Fruit fly (Drosophila melanogaster) whole organism, embryonic: ENCODE data around the gene rau.

Source experiments
- CG15514 ChIP-seq: fragments of 200-800 bp; sonication (Bioruptor generic); optimal IDR thresholded peaks from 3 replicates; lab custom pipeline; 2017; ENCODE audit warnings: missing biosample characterization, missing genetic modification characterization, mild to moderate bottlenecking, moderate library complexity, missing genetic modification reagents
- CG2199 ChIP-seq: fragments of 200-800 bp; sonication (Bioruptor generic); IDR thresholded peaks from 3 replicates; pipeline ENCODE4 v1.3.6; 2022; ENCODE audit warnings: missing biosample characterization, missing genetic modification characterization
- CG6175 ChIP-seq: fragments of 200-800 bp; sonication (Bioruptor generic); IDR thresholded peaks from 3 replicates; pipeline ENCODE4 v1.3.6; 2022; ENCODE audit warnings: missing biosample characterization, missing genetic modification characterization
- CG6683 ChIP-seq: fragments of 200-800 bp; sonication (Bioruptor generic); optimal IDR thresholded peaks from 2 replicates; lab custom pipeline; 2017; ENCODE audit warnings: missing biosample characterization, mild to moderate bottlenecking, missing genetic modification characterization, missing genetic modification reagents
- CG8089 ChIP-seq: fragments of 200-800 bp; sonication (Bioruptor generic); optimal IDR thresholded peaks from 3 replicates; lab custom pipeline; 2016; ENCODE audit warnings: missing biosample characterization, missing genetic modification characterization
- CG8359 ChIP-seq: fragments of 200-800 bp; sonication (Bioruptor generic); optimal IDR thresholded peaks from 2 replicates; lab custom pipeline; 2017; ENCODE audit warnings: missing biosample characterization, mild to moderate bottlenecking, missing genetic modification characterization, borderline replicate concordance
- CG9609 ChIP-seq: fragments of 200-800 bp; sonication (Bioruptor generic); optimal IDR thresholded peaks from 3 replicates; lab custom pipeline; 2016; ENCODE audit warnings: missing biosample characterization, missing genetic modification characterization
- Dad ChIP-seq: fragments of 200-800 bp; sonication (Bioruptor generic); optimal IDR thresholded peaks from 3 replicates; lab custom pipeline; 2016; ENCODE audit warnings: missing biosample characterization, missing genetic modification characterization
- Hr51 ChIP-seq, 2 experiments: fragments of 200-800 bp; sonication (Bioruptor generic); optimal IDR thresholded peaks; 2 replicates in 1 of 2; 3 replicates in 1 of 2; lab custom pipeline; 2016 to 2018; ENCODE audit warnings: missing biosample characterization in 2 of 2, missing genetic modification characterization in 2 of 2, mild to moderate bottlenecking in 1 of 2, moderate library complexity in 1 of 2
- Jarid2 ChIP-seq: fragments of 200-800 bp; sonication (Bioruptor generic); optimal IDR thresholded peaks from 3 replicates; lab custom pipeline; 2017; ENCODE audit warnings: mild to moderate bottlenecking, missing biosample characterization, missing genetic modification reagents, missing genetic modification characterization
- Opbp ChIP-seq: fragments of 200-800 bp; sonication (Bioruptor generic); IDR thresholded peaks from 3 replicates; pipeline ENCODE4 v1.3.6; 2022; ENCODE audit warnings: missing biosample characterization, missing genetic modification characterization; ENCODE audit not compliant: partially characterized antibody
- bbx ChIP-seq: fragments of 200-800 bp; sonication (Bioruptor generic); IDR thresholded peaks from 2 replicates; pipeline ENCODE4 v1.3.6; 2022; ENCODE audit warnings: missing biosample characterization, missing genetic modification characterization; ENCODE audit not compliant: partially characterized antibody
- her ChIP-seq: fragments of 200-800 bp; sonication (Bioruptor generic); optimal IDR thresholded peaks from 2 replicates; lab custom pipeline; 2016; ENCODE audit warnings: missing biosample characterization, missing genetic modification characterization
- vfl ChIP-seq: fragments of 200-800 bp; sonication (Bioruptor generic); optimal IDR thresholded peaks from 2 replicates; lab custom pipeline; 2016; ENCODE audit warnings: missing biosample characterization, missing genetic modification characterization

- no peak for TF ChIP-seq CG6175
- TF ChIP-seq Opbp = no peak
- no peak for TF ChIP-seq CG2199 (GFP tag; lab: Robert Waterston, UW)
- no peak for TF ChIP-seq Hr51 (GFP tag; optimal IDR thresholded peaks at IDR 0.05; lab: Kevin White, UChicago)
- no peak for TF ChIP-seq CG15514 (GFP tag; lab: Kevin White, UChicago)
- TF ChIP-seq CG6683 = no peak
- no peak for TF ChIP-seq vfl (GFP tag; lab: Kevin White, UChicago)
- TF ChIP-seq CG9609 = no peak
- TF ChIP-seq her (GFP tag; lab: Kevin White, UChicago) = no peak
- TF ChIP-seq Jarid2 (GFP tag; lab: Kevin White, UChicago) = no peak
- TF ChIP-seq CG8089 (GFP tag; lab: Kevin White, UChicago) = no peak
- TF ChIP-seq Dad (GFP tag; lab: Kevin White, UChicago) = no peak
- TF ChIP-seq bbx (GFP tag; lab: Robert Waterston, UW) = no peak
- no peak for TF ChIP-seq CG8359
Measured at dm6 chr2L:5823704-5824103, 55.6 kb downstream of the rau start, which contains the start of gene TrissinR.
